Fruit fly (Drosophila melanogaster): Measurements from ENCODE around the gene RnpS1.

RnpS1 gene

DNA sequence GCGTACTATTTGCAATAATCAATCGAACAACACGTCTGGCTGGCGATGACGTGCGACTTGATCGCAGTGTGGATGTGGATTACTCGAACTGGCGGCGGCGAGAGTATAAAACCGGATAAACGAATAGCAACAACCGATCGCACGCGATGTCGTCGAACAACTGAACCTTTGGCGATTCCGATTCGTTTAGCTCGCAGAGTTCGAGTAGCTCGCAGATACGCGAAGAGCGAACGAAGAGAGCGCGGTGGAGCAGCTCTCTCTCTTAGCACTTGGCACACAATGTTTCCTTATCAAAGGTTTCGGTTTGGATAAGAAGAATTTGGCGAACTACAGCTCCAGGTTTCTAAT is 49.4 kb upstream of the RnpS1 start, which contains the start of gene RhoL (continued):
- TF ChIP-seq run (tag; optimal IDR thresholded peaks at IDR 0.05) (no peak), slbo (GFP tag; IDR thresholded peaks at IDR 0.05) (0 out of 2 replicates have a peak, but pooled peaks have one; percentile 10), CG6854 (GFP tag; optimal IDR thresholded peaks at IDR 0.05) (peak; percentile 49), insv (GFP tag; optimal IDR thresholded peaks at IDR 0.05) (no peak), Ssrp (tag; optimal IDR thresholded peaks at IDR 0.05) (no peak), rib (GFP tag; IDR thresholded peaks at IDR 0.05) (peak; percentile 38; the same call in 1 of the 2 replicates), NK7.1 (GFP tag; optimal IDR thresholded peaks at IDR 0.05) (no peak), Xrp1 (GFP tag; IDR thresholded peaks at IDR 0.05) (no peak), CG7372 (GFP tag; IDR thresholded peaks at IDR 0.05) (no peak), ems (GFP tag; optimal IDR thresholded peaks at IDR 0.05) (no peak), her (GFP tag; optimal IDR thresholded peaks at IDR 0.05) (peak; percentile 50), chn (GFP tag; optimal IDR thresholded peaks at IDR 0.05) (peak; percentile 37), ttk (GFP tag; IDR thresholded peaks at IDR 0.05) (no peak), BEAF-32 (GFP tag; optimal IDR thresholded peaks at IDR 0.05) (no peak), C15 (GFP tag; IDR thresholded peaks at IDR 0.05) (no peak), CG13287 (GFP tag; IDR thresholded peaks at IDR 0.05; ENCODE audit: partially characterized antibody) (peak; percentile 73), Lim3 (GFP tag; IDR thresholded peaks at IDR 0.05) (no peak), CG8359 (GFP tag; optimal IDR thresholded peaks at IDR 0.05; ENCODE audit: borderline replicate concordance) (peak; percentile 11), H15 (GFP tag; IDR thresholded peaks at IDR 0.05) (no peak), tup (GFP tag; optimal IDR thresholded peaks at IDR 0.05) (no peak), CG12219 (GFP tag; optimal IDR thresholded peaks at IDR 0.05) (no peak), Poxn (GFP tag; IDR thresholded peaks at IDR 0.05) (no peak), CG3726 (GFP tag; IDR thresholded peaks at IDR 0.05) (no peak), Oli (tag; optimal IDR thresholded peaks at IDR 0.05) (no peak), Nf-YC (tag; optimal IDR thresholded peaks at IDR 0.05) (peak; percentile 67), odd (GFP tag; optimal IDR thresholded peaks at IDR 0.05) (no peak), ind (GFP tag; optimal IDR thresholded peaks at IDR 0.05) (no peak), Gug (GFP tag; IDR thresholded peaks at IDR 0.05) (no peak), crc (GFP tag; optimal IDR thresholded peaks at IDR 0.05) (no peak), nau (GFP tag; optimal IDR thresholded peaks at IDR 0.05) (peak; percentile 37), TFAM (GFP tag; optimal IDR thresholded peaks at IDR 0.05) (no peak), BtbVII (GFP tag; optimal IDR thresholded peaks at IDR 0.05) (no peak), br (optimal IDR thresholded peaks at IDR 0.05) (no peak), CG8765 (GFP tag; IDR thresholded peaks at IDR 0.05) (no peak), NC2β (GFP tag; optimal IDR thresholded peaks at IDR 0.05) (no peak), CG6791 (GFP tag; IDR thresholded peaks at IDR 0.05; ENCODE audit: partially characterized antibody) (no peak; the same call in 2 of the 3 replicates), CG4360 (GFP tag; IDR thresholded peaks at IDR 0.05) (no peak), CG11560 (tag; IDR thresholded peaks at IDR 0.05) (no peak), CG10462 (GFP tag; optimal IDR thresholded peaks at IDR 0.05) (no peak), NFAT (GFP tag; IDR thresholded peaks at IDR 0.05) (0 out of 2 replicates have a peak, but pooled peaks have one; percentile 21), sd (tag; optimal IDR thresholded peaks at IDR 0.05) (no peak), Vsx1 (GFP tag; optimal IDR thresholded peaks at IDR 0.05) (no peak), yki (optimal IDR thresholded peaks at IDR 0.05) (peak; percentile 75), CG11456 (GFP tag; IDR thresholded peaks at IDR 0.05) (peak; percentile 6; the same call in 1 of the 3 replicates), CG11723 (GFP tag; optimal IDR thresholded peaks at IDR 0.05) (no peak), CG3995 (GFP tag; optimal IDR thresholded peaks at IDR 0.05) (no peak), Dref (GFP tag; IDR thresholded peaks at IDR 0.05) (no peak), CG7928 (GFP tag; optimal IDR thresholded peaks at IDR 0.05) (no peak), toy (GFP tag; IDR thresholded peaks at IDR 0.05) (0 out of 2 replicates have a peak, but pooled peaks have one; percentile 40), grn (GFP tag; optimal IDR thresholded peaks at IDR 0.05) (peak; percentile 43), CG12236 (GFP tag; optimal IDR thresholded peaks at IDR 0.05) (no peak), CG14050 (GFP tag; IDR thresholded peaks at IDR 0.05) (no peak), Awh (GFP tag; IDR thresholded peaks at IDR 0.05) (0 out of 2 replicates have a peak, but pooled peaks have one; percentile 37)
